Fruit fly (Drosophila melanogaster) whole organism, embryonic: Measurements from ENCODE around the gene CG10019.

Experiments used
- Awh ChIP-seq: fragments of 200-800 bp; sonication (Bioruptor generic); IDR thresholded peaks from 2 replicates; pipeline ENCODE4, ENCODE4 v1.3.6; 2022; ENCODE audit warnings: missing biosample characterization, missing genetic modification characterization
- CG10565 ChIP-seq: fragments of 200-800 bp; sonication (Bioruptor generic); optimal IDR thresholded peaks from 3 replicates; lab custom pipeline; 2016; ENCODE audit warnings: missing biosample characterization, mild to moderate bottlenecking, missing genetic modification characterization
- CG11085 ChIP-seq: fragments of 200-800 bp; sonication (Bioruptor generic); IDR thresholded peaks from 2 replicates; pipeline ENCODE4 v1.3.6; 2022; ENCODE audit warnings: missing biosample characterization, missing genetic modification characterization
- CG11093 ChIP-seq: fragments of 200-800 bp; sonication (Bioruptor generic); IDR thresholded peaks from 3 replicates; pipeline ENCODE4 v1.3.6; 2022; ENCODE audit warnings: missing biosample characterization, missing genetic modification characterization
- CG1233 ChIP-seq: fragments of 200-800 bp; sonication (Bioruptor generic); optimal IDR thresholded peaks from 4 replicates; lab custom pipeline; 2018; ENCODE audit warnings: missing biosample characterization, mild to moderate bottlenecking, missing genetic modification characterization
- CG13424 ChIP-seq: fragments of 200-800 bp; sonication (Bioruptor generic); optimal IDR thresholded peaks from 2 replicates; lab custom pipeline; 2019; ENCODE audit warnings: missing biosample characterization, mild to moderate bottlenecking, missing genetic modification characterization, moderate library complexity
- CG14014 ChIP-seq: fragments of 200-800 bp; sonication (Bioruptor generic); IDR thresholded peaks from 2 replicates; pipeline ENCODE4 v1.3.6; 2022; ENCODE audit warnings: missing biosample characterization, missing genetic modification characterization
- CG14050 ChIP-seq: fragments of 200-800 bp; sonication (Bioruptor generic); IDR thresholded peaks from 3 replicates; pipeline ENCODE4 v1.3.6; 2022; ENCODE audit warnings: missing biosample characterization, missing genetic modification characterization
- CG16815 ChIP-seq: fragments of 200-800 bp; sonication (Bioruptor generic); optimal IDR thresholded peaks from 3 replicates; lab custom pipeline; 2017; ENCODE audit warnings: missing biosample characterization, mild to moderate bottlenecking, missing genetic modification characterization
- CG17385 ChIP-seq: fragments of 200-800 bp; sonication (Bioruptor generic); optimal IDR thresholded peaks from 3 replicates; lab custom pipeline; 2018; ENCODE audit warnings: missing biosample characterization, mild to moderate bottlenecking, missing genetic modification characterization
- CG18476 ChIP-seq: fragments of 200-800 bp; sonication (Bioruptor generic); optimal IDR thresholded peaks from 2 replicates; lab custom pipeline; 2016; ENCODE audit warnings: missing biosample characterization, mild to moderate bottlenecking, missing genetic modification characterization
- CG18619 ChIP-seq: fragments of 200-800 bp; sonication (Bioruptor generic); optimal IDR thresholded peaks from 3 replicates; lab custom pipeline; 2017; ENCODE audit warnings: missing biosample characterization, mild to moderate bottlenecking, missing genetic modification characterization
- CG3065 ChIP-seq: fragments of 200-800 bp; sonication (Bioruptor generic); optimal IDR thresholded peaks from 2 replicates; lab custom pipeline; 2016; ENCODE audit warnings: missing biosample characterization, missing genetic modification characterization
- CG43689 ChIP-seq: fragments of 200-800 bp; sonication (Bioruptor generic); IDR thresholded peaks from 2 replicates; pipeline ENCODE4 v1.3.6; 2022; ENCODE audit warnings: missing biosample characterization, missing genetic modification characterization
- CG8478 ChIP-seq: fragments of >200 bp; optimal IDR thresholded peaks from 2 replicates; lab custom pipeline; 2018
- CG9609 ChIP-seq: fragments of 200-800 bp; sonication (Bioruptor generic); optimal IDR thresholded peaks from 3 replicates; lab custom pipeline; 2016; ENCODE audit warnings: missing biosample characterization, missing genetic modification characterization
- CG9817 ChIP-seq: fragments of 200-800 bp; sonication (Bioruptor generic); optimal IDR thresholded peaks from 2 replicates; lab custom pipeline; 2018; ENCODE audit warnings: missing biosample characterization, mild to moderate bottlenecking, missing genetic modification characterization, moderate library complexity
- CG9932 ChIP-seq: fragments of 200-800 bp; sonication (Bioruptor generic); IDR thresholded peaks from 2 replicates; pipeline ENCODE4 v1.3.6; 2022; ENCODE audit warnings: missing biosample characterization, missing genetic modification characterization
- CHES-1-like ChIP-seq: fragments of 200-800 bp; sonication (Bioruptor generic); optimal IDR thresholded peaks from 2 replicates; lab custom pipeline; 2016; ENCODE audit warnings: missing biosample characterization, missing genetic modification characterization
- Chrac-16 ChIP-seq: fragments of 200-800 bp; sonication (Bioruptor generic); optimal IDR thresholded peaks from 3 replicates; lab custom pipeline; 2016; ENCODE audit warnings: missing biosample characterization, missing genetic modification characterization
- D ChIP-seq, 2 experiments: fragments of 200-800 bp in 1 of 2; fragments of >200 bp in 1 of 2; sonication (Bioruptor generic) in 1 of 2; optimal IDR thresholded peaks; 2 replicates in 1 of 2; 3 replicates in 1 of 2; lab custom pipeline; 2017; ENCODE audit warnings: mild to moderate bottlenecking in 1 of 2, missing biosample characterization in 1 of 2, missing genetic modification characterization in 1 of 2, missing genetic modification reagents in 1 of 2
- D19A ChIP-seq: fragments of 200-800 bp; optimal IDR thresholded peaks from 3 replicates; lab custom pipeline; 2019; ENCODE audit warnings: missing biosample characterization, mild to moderate bottlenecking, missing genetic modification characterization, moderate library complexity
- Dad ChIP-seq: fragments of 200-800 bp; sonication (Bioruptor generic); optimal IDR thresholded peaks from 3 replicates; lab custom pipeline; 2016; ENCODE audit warnings: missing biosample characterization, missing genetic modification characterization
- Dip3 ChIP-seq: fragments of 200-800 bp; sonication (Bioruptor generic); optimal IDR thresholded peaks from 3 replicates; lab custom pipeline; 2016; ENCODE audit warnings: missing biosample characterization, missing genetic modification characterization
- Dref ChIP-seq: fragments of 200-800 bp; sonication (Bioruptor generic); IDR thresholded peaks from 2 replicates; pipeline ENCODE4 v1.3.6; 2022; ENCODE audit warnings: missing biosample characterization, missing genetic modification characterization
- HLH4C ChIP-seq: fragments of 200-800 bp; sonication (Bioruptor generic); IDR thresholded peaks from 3 replicates; pipeline ENCODE4 v1.3.6; 2022; ENCODE audit warnings: missing biosample characterization, missing genetic modification characterization; ENCODE audit not compliant: partially characterized antibody
- Hsf ChIP-seq: fragments of 200-800 bp; sonication (Bioruptor generic); optimal IDR thresholded peaks from 3 replicates; lab custom pipeline; 2016; ENCODE audit warnings: missing biosample characterization, missing genetic modification characterization
- Meics ChIP-seq: fragments of 200-800 bp; sonication (Bioruptor generic); optimal IDR thresholded peaks from 2 replicates; lab custom pipeline; 2017; ENCODE audit warnings: missing biosample characterization, mild to moderate bottlenecking, missing genetic modification characterization
- Opbp ChIP-seq: fragments of 200-800 bp; sonication (Bioruptor generic); IDR thresholded peaks from 3 replicates; pipeline ENCODE4 v1.3.6; 2022; ENCODE audit warnings: missing biosample characterization, missing genetic modification characterization; ENCODE audit not compliant: partially characterized antibody
- Ptx1 ChIP-seq: fragments of 200-800 bp; sonication (Bioruptor generic); IDR thresholded peaks from 2 replicates; pipeline ENCODE4 v1.3.6; 2022; ENCODE audit warnings: missing biosample characterization, missing genetic modification characterization
- Sry-β ChIP-seq: fragments of 200-800 bp; sonication (Bioruptor generic); optimal IDR thresholded peaks from 2 replicates; lab custom pipeline; 2018; ENCODE audit warnings: missing biosample characterization, mild to moderate bottlenecking, missing genetic modification characterization, moderate library complexity
- ab ChIP-seq: fragments of 200-800 bp; sonication (Bioruptor generic); optimal IDR thresholded peaks from 2 replicates; lab custom pipeline; 2016; ENCODE audit warnings: missing biosample characterization, missing genetic modification characterization
- ac ChIP-seq: fragments of 200-800 bp; sonication (Bioruptor generic); optimal IDR thresholded peaks from 3 replicates; lab custom pipeline; 2017; ENCODE audit warnings: missing biosample characterization, mild to moderate bottlenecking, missing genetic modification characterization
- chn ChIP-seq: fragments of 200-800 bp; sonication (Bioruptor generic); optimal IDR thresholded peaks from 2 replicates; lab custom pipeline; 2016; ENCODE audit warnings: missing biosample characterization, missing genetic modification characterization
- crc ChIP-seq: fragments of 200-800 bp; sonication (Bioruptor generic); optimal IDR thresholded peaks from 2 replicates; lab custom pipeline; 2016; ENCODE audit warnings: missing biosample characterization, missing genetic modification characterization
- dm ChIP-seq: fragments of 200-800 bp; sonication (Bioruptor generic); optimal IDR thresholded peaks from 3 replicates; lab custom pipeline; 2016; ENCODE audit warnings: missing biosample characterization, missing genetic modification characterization
- fru ChIP-seq: fragments of >200 bp; optimal IDR thresholded peaks from 2 replicates; lab custom pipeline; 2017
- jumu ChIP-seq: fragments of 200-800 bp; sonication (Bioruptor generic); optimal IDR thresholded peaks from 3 replicates; lab custom pipeline; 2016; ENCODE audit warnings: missing biosample characterization, missing genetic modification characterization
- kay ChIP-seq: fragments of 200-800 bp; sonication (Bioruptor generic); optimal IDR thresholded peaks from 2 replicates; lab custom pipeline; 2016; ENCODE audit warnings: missing biosample characterization, missing genetic modification characterization
- nau ChIP-seq: fragments of 200-800 bp; sonication (Bioruptor generic); optimal IDR thresholded peaks from 3 replicates; lab custom pipeline; 2017; ENCODE audit warnings: missing biosample characterization, mild to moderate bottlenecking, missing genetic modification characterization, missing genetic modification reagents
- onecut ChIP-seq: fragments of 200-800 bp; sonication (Bioruptor generic); IDR thresholded peaks from 2 replicates; pipeline ENCODE4 v1.3.6; 2022; ENCODE audit warnings: missing biosample characterization, missing genetic modification characterization
- org-1 ChIP-seq: fragments of 200-800 bp; sonication (Bioruptor generic); optimal IDR thresholded peaks from 2 replicates; lab custom pipeline; 2017; ENCODE audit warnings: missing biosample characterization, missing genetic modification characterization
- pros ChIP-seq: fragments of 200-800 bp; sonication (Bioruptor generic); optimal IDR thresholded peaks from 3 replicates; lab custom pipeline; 2019; ENCODE audit warnings: missing biosample characterization, mild to moderate bottlenecking, missing genetic modification characterization, moderate library complexity
- sc ChIP-seq, 3 experiments: fragments of >200 bp in 2 of 3; fragments of 200-800 bp in 1 of 3; sonication (Bioruptor generic) in 1 of 3; optimal IDR thresholded peaks; 2 replicates in 2 of 3; 3 replicates in 1 of 3; lab custom pipeline; 2017; ENCODE audit warnings: mild to moderate bottlenecking in 1 of 3, missing biosample characterization in 1 of 3, missing genetic modification characterization in 1 of 3, missing genetic modification reagents in 1 of 3
- schlank ChIP-seq: fragments of 200-800 bp; sonication (Bioruptor generic); optimal IDR thresholded peaks from 2 replicates; lab custom pipeline; 2018; ENCODE audit warnings: missing biosample characterization, mild to moderate bottlenecking, missing genetic modification characterization
- seq ChIP-seq: fragments of 200-800 bp; sonication (Bioruptor generic); IDR thresholded peaks from 2 replicates; pipeline ENCODE4 v1.3.6; 2022; ENCODE audit warnings: missing biosample characterization, missing genetic modification characterization
- sr ChIP-seq: fragments of 200-800 bp; sonication (Bioruptor generic); IDR thresholded peaks from 3 replicates; pipeline ENCODE4 v1.3.6; 2022; ENCODE audit warnings: missing biosample characterization, missing genetic modification characterization
- sug ChIP-seq: fragments of 200-800 bp; optimal IDR thresholded peaks from 2 replicates; lab custom pipeline; 2019; ENCODE audit warnings: missing biosample characterization, mild to moderate bottlenecking, missing genetic modification characterization, moderate library complexity
- zen ChIP-seq: fragments of 200-800 bp; sonication (Bioruptor generic); optimal IDR thresholded peaks from 3 replicates; lab custom pipeline; 2018; ENCODE audit warnings: missing biosample characterization, mild to moderate bottlenecking, missing genetic modification characterization, moderate library complexity
- zfh2 ChIP-seq: fragments of 200-800 bp; sonication (Bioruptor generic); optimal IDR thresholded peaks from 2 replicates; lab custom pipeline; 2016; ENCODE audit warnings: missing biosample characterization, missing genetic modification characterization

The CG10019 gene

DNA sequence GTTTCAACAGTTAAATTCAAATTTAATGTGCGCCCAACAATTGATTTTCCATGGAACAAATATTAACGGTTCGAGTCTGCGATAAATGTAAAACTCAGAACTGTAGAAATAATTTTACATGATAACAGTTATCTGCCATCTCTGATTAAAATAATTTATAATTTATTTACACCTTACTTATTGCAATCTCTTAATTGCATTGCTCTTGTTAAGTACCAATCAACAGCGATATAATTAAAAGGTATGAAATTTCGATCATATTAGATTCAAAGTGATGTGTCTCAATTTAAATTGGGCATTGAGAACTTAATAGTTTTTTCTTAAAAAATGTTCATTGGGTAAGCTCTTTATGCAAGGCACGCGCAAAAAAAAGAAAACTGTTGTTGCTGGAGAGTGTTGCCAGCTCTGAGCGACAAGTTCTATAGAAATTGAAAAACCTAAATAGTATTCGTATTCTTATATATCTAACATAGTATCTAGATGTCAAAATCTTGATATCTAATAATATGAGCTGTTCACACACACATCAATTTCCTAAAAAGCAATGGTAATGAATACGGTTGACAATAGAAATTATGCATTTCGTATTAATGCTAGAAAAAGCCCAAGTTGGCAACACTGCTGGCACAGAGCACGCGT, 72.7 kb downstream of the CG10019 start (continued):
- TF ChIP-seq D19A (tag; lab: Kevin White, UChicago) = peak; percentile 64
- TF ChIP-seq Dad (GFP tag; lab: Kevin White, UChicago) = no peak
- no peak for TF ChIP-seq Opbp (GFP tag; lab: Robert Waterston, UW)
- peak; percentile 61 for TF ChIP-seq Dip3
- TF ChIP-seq CG8478 (lab: Kevin White, UChicago) = no peak
- TF ChIP-seq Dref (GFP tag; lab: Robert Waterston, UW) = peak; percentile 21; the same call in 1 of the 2 replicates
- peak; percentile 30 for TF ChIP-seq Chrac-16 (GFP tag; lab: Kevin White, UChicago)
- peak; percentile 75 for TF ChIP-seq CG14014 (GFP tag; lab: Robert Waterston, UW)
- peak; percentile 56 for TF ChIP-seq CG17385 (GFP tag; lab: Kevin White, UChicago)
- peak; percentile 20 for TF ChIP-seq Meics (GFP tag; lab: Kevin White, UChicago)
- TF ChIP-seq CG3065 (GFP tag; lab: Kevin White, UChicago) = no peak
- TF ChIP-seq CG14050 (GFP tag; lab: Robert Waterston, UW) = peak; percentile 45; the same call in 2 of the 3 replicates
- no peak for TF ChIP-seq HLH4C
- peak; percentile 35 for TF ChIP-seq org-1
- TF ChIP-seq CG18476 (GFP tag; lab: Kevin White, UChicago) = peak; percentile 70
- TF ChIP-seq CG18619 (GFP tag; lab: Kevin White, UChicago) = peak; percentile 54
- TF ChIP-seq dm (GFP tag; lab: Kevin White, UChicago) = no peak
- TF ChIP-seq schlank (tag; lab: Kevin White, UChicago) = peak; percentile 56
- peak; percentile 76 for TF ChIP-seq Ptx1
- peak; percentile 56 for TF ChIP-seq zfh2 (GFP tag; lab: Kevin White, UChicago)
- no peak for TF ChIP-seq chn (GFP tag; lab: Kevin White, UChicago)
- no peak for TF ChIP-seq CG11093
- peak; percentile 46 for TF ChIP-seq jumu (GFP tag; lab: Kevin White, UChicago)
- TF ChIP-seq CG43689 (GFP tag; lab: Robert Waterston, UW) = peak; percentile 42; the same call in 1 of the 2 replicates
- no peak; the same call in 1 of the 2 replicates for TF ChIP-seq seq (GFP tag; lab: Robert Waterston, UW)
- no peak for TF ChIP-seq ac
- TF ChIP-seq CG1233 (GFP tag; lab: Kevin White, UChicago) = peak; percentile 60
- TF ChIP-seq Sry-β (GFP tag; lab: Kevin White, UChicago) = peak; percentile 95
- TF ChIP-seq nau (GFP tag; lab: Kevin White, UChicago) = no peak
- TF ChIP-seq Awh (GFP tag; lab: Robert Waterston, UW) = 0 out of 2 replicates have a peak, but pooled peaks have one; percentile 19
- TF ChIP-seq ab (GFP tag; lab: Kevin White, UChicago) = no peak
- peak; percentile 83 for TF ChIP-seq CG9817 (tag; lab: Kevin White, UChicago)
- peak; percentile 10 for TF ChIP-seq CG10565
- peak; percentile 65 for TF ChIP-seq CG11085 (GFP tag; lab: Robert Waterston, UW)
- TF ChIP-seq CG13424 = peak; percentile 77
- peak; percentile 23 for TF ChIP-seq CHES-1-like (GFP tag; lab: Kevin White, UChicago)
- peak; percentile 81 for TF ChIP-seq onecut (GFP tag; lab: Robert Waterston, UW)
- TF ChIP-seq pros = no peak
- TF ChIP-seq CG9609 = no peak
- TF ChIP-seq fru (lab: Kevin White, UChicago) = no peak
- TF ChIP-seq D (optimal IDR thresholded peaks at IDR 0.05; lab: Kevin White, UChicago) = no peak
- peak; percentile 12 for TF ChIP-seq D (GFP tag; optimal IDR thresholded peaks at IDR 0.05; lab: Kevin White, UChicago)
- TF ChIP-seq sr (GFP tag; lab: Robert Waterston, UW) = no peak
- peak; percentile 62 for TF ChIP-seq Hsf (GFP tag; lab: Kevin White, UChicago)
- TF ChIP-seq sug (tag; lab: Kevin White, UChicago) = peak; percentile 52
- peak; percentile 18 for TF ChIP-seq CG16815 (GFP tag; lab: Kevin White, UChicago)
- TF ChIP-seq zen (tag; lab: Kevin White, UChicago) = peak; percentile 47
- TF ChIP-seq CG9932 (GFP tag; lab: Robert Waterston, UW) = peak; percentile 83
- TF ChIP-seq sc (optimal IDR thresholded peaks at IDR 0.05; lab: Kevin White, UChicago) = no peak
- no peak for TF ChIP-seq sc (GFP tag; optimal IDR thresholded peaks at IDR 0.05; lab: Kevin White, UChicago)
- TF ChIP-seq kay (GFP tag; lab: Kevin White, UChicago) = no peak
- no peak for TF ChIP-seq crc (GFP tag; lab: Kevin White, UChicago)
